Worm (Caenorhabditis elegans): Measurements from ENCODE around the gene clpf-1.

The clpf-1 gene

DNA sequence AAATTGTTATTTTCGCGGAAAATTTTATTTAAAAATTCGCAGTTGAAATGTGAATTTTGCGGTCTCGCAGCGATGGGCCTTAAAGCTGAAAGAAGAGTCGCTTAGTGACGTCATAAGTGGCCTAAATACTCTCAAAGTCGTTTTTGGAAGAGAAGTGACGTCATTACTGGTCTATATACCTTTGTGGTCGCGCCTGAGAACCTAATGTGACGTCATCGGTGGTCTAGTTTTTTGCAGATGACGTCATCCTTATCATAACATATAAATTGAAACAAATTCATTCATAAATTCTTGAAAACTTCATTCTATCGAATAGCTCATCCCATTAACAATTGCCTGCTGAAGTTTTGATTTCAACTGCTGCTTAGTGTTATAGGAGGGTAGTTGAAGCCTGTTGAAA is 20.4 kb upstream of the clpf-1 start:
- TF ChIP-seq sdz-38 (tag; optimal IDR thresholded peaks at IDR 0.05) = no peak
- TF ChIP-seq ztf-26 (tag; optimal IDR thresholded peaks at IDR 0.05) = no peak
- TF ChIP-seq somi-1 (GFP tag; optimal IDR thresholded peaks at IDR 0.05) = no peak
- TF ChIP-seq chd-7 (tag; optimal IDR thresholded peaks at IDR 0.05) = no peak
- no peak for TF ChIP-seq aptf-2 (GFP tag; conservative IDR thresholded peaks at IDR 0.05)
- TF ChIP-seq xnd-1 (tag; optimal IDR thresholded peaks at IDR 0.05) = no peak
- peak; percentile 70 for TF ChIP-seq atf-7 (tag; optimal IDR thresholded peaks at IDR 0.05)
- no peak for TF ChIP-seq tlf-1 (GFP tag; optimal IDR thresholded peaks at IDR 0.05)

DNA sequence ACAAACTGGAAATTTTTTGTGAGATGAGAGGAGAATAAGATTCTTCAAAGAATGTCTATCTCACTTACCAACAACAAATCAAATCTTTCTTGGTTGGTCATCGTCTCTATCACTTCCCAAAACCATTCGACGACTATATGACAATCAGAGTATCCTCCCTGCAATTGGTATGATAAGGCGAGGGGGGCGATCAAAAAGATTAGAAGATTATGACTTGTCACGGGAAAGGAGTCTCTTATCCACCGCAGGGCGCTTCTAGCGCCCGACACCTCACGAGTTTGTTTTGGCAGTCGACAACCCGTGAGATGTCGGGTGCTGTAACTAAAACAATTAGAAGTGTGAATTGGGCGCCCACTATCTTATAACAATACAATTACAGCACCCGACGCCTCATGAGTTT is 19.8 kb upstream of the clpf-1 start:
- TF ChIP-seq B0035.1 (tag; optimal IDR thresholded peaks at IDR 0.05) (no peak), athp-1 (tag; optimal IDR thresholded peaks at IDR 0.05) (no peak), snpc-4 (GFP tag; optimal IDR thresholded peaks at IDR 0.05) (peak; percentile 37), snpc-4 (tag; optimal IDR thresholded peaks at IDR 0.05) (peak; percentile 87 to 96 (median 92)), atf-7 (tag; optimal IDR thresholded peaks at IDR 0.05) (no peak), egl-44 (GFP tag; IDR thresholded peaks at IDR 0.05) (no peak), madf-3 (GFP tag; IDR thresholded peaks at IDR 0.05) (0 out of 2 replicates have a peak, but pooled peaks have one; percentile 46), ztf-3 (GFP tag; optimal IDR thresholded peaks at IDR 0.05) (no peak), K12H6.12 (tag; optimal IDR thresholded peaks at IDR 0.05) (no peak), F37B4.10 (GFP tag; IDR thresholded peaks at IDR 0.05) (no peak), cebp-1 (GFP tag; IDR thresholded peaks at IDR 0.05) (no peak), cebp-1 (tag; optimal IDR thresholded peaks at IDR 0.05) (no peak), bed-1 (GFP tag; IDR thresholded peaks at IDR 0.05) (no peak), snpc-3.4 (tag; optimal IDR thresholded peaks at IDR 0.05) (no peak), ekl-4 (GFP tag; IDR thresholded peaks at IDR 0.05) (no peak; the same call in 1 of the 2 replicates), ztf-26 (tag; optimal IDR thresholded peaks at IDR 0.05) (peak; percentile 54), madf-6 (GFP tag; IDR thresholded peaks at IDR 0.05) (no peak), sdz-38 (tag; optimal IDR thresholded peaks at IDR 0.05) (no peak), lin-26 (GFP tag; IDR thresholded peaks at IDR 0.05) (peak; percentile 60; the same call in 1 of the 2 replicates)

DNA sequence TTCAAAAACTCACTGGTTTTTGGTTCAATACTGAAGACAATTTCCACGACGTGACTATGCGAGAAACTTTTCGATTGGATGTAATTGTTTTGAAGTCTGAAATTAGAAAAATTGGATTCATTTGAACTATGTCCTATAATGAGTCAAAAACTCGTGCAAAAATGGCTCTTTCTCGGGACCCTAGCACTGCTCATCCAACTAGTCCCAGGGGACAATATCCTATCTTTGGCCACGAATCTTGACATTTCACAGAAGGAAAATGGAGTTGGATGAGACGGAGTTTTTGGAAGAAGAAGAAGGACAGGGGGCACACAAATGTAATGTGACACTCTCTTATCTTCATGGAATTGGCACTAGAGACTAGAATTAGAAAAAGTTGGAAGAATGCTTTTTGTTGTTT is 15.7 kb upstream of the clpf-1 start:
- TF ChIP-seq dpl-1 (GFP tag; optimal IDR thresholded peaks at IDR 0.05) = no peak
- TF ChIP-seq bed-1 (GFP tag; IDR thresholded peaks at IDR 0.05) = 0 out of 2 replicates have a peak, but pooled peaks have one; percentile 44

DNA sequence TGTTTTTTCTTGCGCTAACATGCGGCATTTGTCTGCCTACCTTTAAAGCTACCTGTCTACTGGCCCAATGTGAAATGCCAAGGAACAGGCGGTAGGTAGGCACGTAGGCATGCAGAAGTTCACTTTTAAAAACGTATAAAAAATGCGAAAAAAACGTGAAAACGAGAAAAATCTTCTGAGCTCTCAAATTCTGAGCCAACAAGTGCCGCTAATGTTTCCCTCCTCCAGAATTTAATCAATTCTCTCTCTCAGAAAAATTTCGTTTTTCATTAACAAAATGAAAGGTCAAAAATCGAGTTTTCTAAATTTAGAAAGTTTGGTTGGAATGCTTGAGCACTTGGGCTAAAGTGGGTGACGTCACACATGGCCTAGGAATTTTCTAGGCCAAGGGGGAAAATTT is 15.1 kb upstream of the clpf-1 start:
- TF ChIP-seq snpc-4 (GFP tag; optimal IDR thresholded peaks at IDR 0.05) (no peak), snpc-4 (tag; optimal IDR thresholded peaks at IDR 0.05) (no peak), cebp-2 (GFP tag; IDR thresholded peaks at IDR 0.05) (no peak)

DNA sequence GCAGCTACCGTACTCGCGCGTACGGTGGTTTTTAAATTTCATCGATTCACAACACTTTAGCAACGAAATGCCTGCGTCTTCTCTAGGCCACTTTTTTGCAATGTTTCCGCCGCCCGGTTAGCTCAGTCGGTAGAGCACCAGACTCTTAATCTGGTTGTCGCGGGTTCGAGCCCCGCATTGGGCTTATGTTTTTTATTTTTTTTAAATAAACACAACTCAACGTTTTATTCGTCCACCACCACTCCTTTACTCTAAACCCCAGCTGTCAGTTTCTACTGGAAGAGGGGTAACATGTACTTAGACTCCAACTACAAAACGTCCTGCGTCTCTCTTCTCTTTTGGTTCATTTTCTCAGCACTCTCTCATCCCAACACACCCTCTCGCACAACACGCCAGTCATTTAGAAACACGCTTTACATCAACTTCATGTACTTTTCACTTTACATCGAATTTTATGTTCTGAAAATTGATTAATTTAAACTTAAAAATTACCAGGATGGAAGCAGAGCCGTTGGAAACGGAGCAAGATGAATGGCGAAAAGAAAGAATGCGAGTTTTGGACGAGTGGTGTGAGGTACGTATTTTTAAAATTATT is 8.0 kb upstream of the clpf-1 start, which contains the start of the genes elmd-1 and hecw-1:
Gene elmd-1 (plus strand): TSS at position 494 of the 595 bp plus-strand sequence.
Gene hecw-1 (minus strand): TSS at position 545 of the 595 bp plus-strand sequence.
- TF ChIP-seq F57C9.4 (tag; optimal IDR thresholded peaks at IDR 0.05) (no peak), dpff-1 (tag; optimal IDR thresholded peaks at IDR 0.05) (no peak), mes-4 (tag; optimal IDR thresholded peaks at IDR 0.05) (no peak), lin-26 (GFP tag; IDR thresholded peaks at IDR 0.05) (peak; percentile 86), let-526 (GFP tag; IDR thresholded peaks at IDR 0.05) (no peak), ekl-4 (GFP tag; IDR thresholded peaks at IDR 0.05) (0 out of 2 replicates have a peak, but pooled peaks have one; percentile 51), B0019.2 (GFP tag; conservative IDR thresholded peaks at IDR 0.05) (peak; percentile 45; the same call in 1 of the 2 replicates), cebp-1 (GFP tag; IDR thresholded peaks at IDR 0.05) (0 out of 2 replicates have a peak, but pooled peaks have one; percentile 17), cebp-1 (tag; optimal IDR thresholded peaks at IDR 0.05) (peak; percentile 56), F52B5.7 (tag; optimal IDR thresholded peaks at IDR 0.05) (peak; percentile 3), K11D2.4 (GFP tag; IDR thresholded peaks at IDR 0.05) (0 out of 2 replicates have a peak, but pooled peaks have one; percentile 29), B0035.1 (tag; optimal IDR thresholded peaks at IDR 0.05) (peak; percentile 30), ZK185.1 (tag; optimal IDR thresholded peaks at IDR 0.05; ENCODE audit: poor library complexity, severe bottlenecking) (no peak), hlh-12 (tag; optimal IDR thresholded peaks at IDR 0.05) (no peak), nhr-179 (tag; optimal IDR thresholded peaks at IDR 0.05) (no peak), somi-1 (GFP tag; optimal IDR thresholded peaks at IDR 0.05) (peak; percentile 51), F39B2.1 (GFP tag; IDR thresholded peaks at IDR 0.05) (no peak), gei-17 (GFP tag; optimal IDR thresholded peaks at IDR 0.05) (no peak), tlf-1 (GFP tag; optimal IDR thresholded peaks at IDR 0.05) (peak; percentile 8), attf-6 (GFP tag; IDR thresholded peaks at IDR 0.05) (peak; percentile 65; the same call in 1 of the 2 replicates), cebp-2 (GFP tag; IDR thresholded peaks at IDR 0.05) (no peak), lin-35 (GFP tag; optimal IDR thresholded peaks at IDR 0.05) (no peak), ceh-40 (GFP tag; IDR thresholded peaks at IDR 0.05) (no peak)

Data from whole organism, young adult.